Fruit fly (Drosophila melanogaster) whole organism, adult: Measurements from ENCODE around the gene CG5693.

Experiments
- CG12768 ChIP-seq: fragments of 200-800 bp; sonication (Bioruptor generic); optimal IDR thresholded peaks from 2 replicates; lab custom pipeline; 2017; ENCODE audit warnings: missing biosample characterization, missing genetic modification characterization, mild to moderate bottlenecking, moderate library complexity, missing genetic modification reagents
- CG14711 ChIP-seq: fragments of 200-800 bp; sonication (Bioruptor generic); optimal IDR thresholded peaks from 2 replicates; lab custom pipeline; 2018; ENCODE audit warnings: missing biosample characterization, mild to moderate bottlenecking, missing genetic modification characterization, moderate library complexity
- CG5204 ChIP-seq: fragments of 200-800 bp; sonication (Bioruptor generic); optimal IDR thresholded peaks from 2 replicates; lab custom pipeline; 2016; ENCODE audit warnings: missing biosample characterization, missing genetic modification characterization
- CG7045 ChIP-seq: fragments of 200-800 bp; sonication (Bioruptor generic); optimal IDR thresholded peaks from 2 replicates; lab custom pipeline; 2017; ENCODE audit warnings: missing biosample characterization, mild to moderate bottlenecking, missing genetic modification characterization
- CG7101 ChIP-seq: fragments of 200-800 bp; sonication (Bioruptor generic); optimal IDR thresholded peaks from 2 replicates; lab custom pipeline; 2018; ENCODE audit warnings: missing biosample characterization, mild to moderate bottlenecking, missing genetic modification characterization, moderate library complexity
- Crg-1 ChIP-seq: fragments of 200-800 bp; sonication (Bioruptor generic); optimal IDR thresholded peaks from 2 replicates; lab custom pipeline; 2016; ENCODE audit warnings: missing biosample characterization, missing genetic modification characterization
- cic ChIP-seq: fragments of 200-800 bp; sonication (Bioruptor generic); optimal IDR thresholded peaks from 2 replicates; lab custom pipeline; 2017; ENCODE audit warnings: missing biosample characterization, mild to moderate bottlenecking, missing genetic modification characterization, moderate library complexity
- cnc ChIP-seq, 2 experiments: fragments of >200 bp; optimal IDR thresholded peaks; 2 replicates each; lab custom pipeline; 2017
- kay ChIP-seq: fragments of 200-800 bp; sonication (Bioruptor generic); peaks from one replicate; lab custom pipeline; 2016; ENCODE audit warnings: missing biosample characterization, missing genetic modification characterization, borderline replicate concordance

dm6 chr2L:18009672-18010071 lies 3.2 kb downstream of the CG5693 start:
- TF ChIP-seq CG7101 (tag; lab: Kevin White, UChicago): no peak
- no peak for TF ChIP-seq kay (GFP tag; lab: Kevin White, UChicago)
- no peak for TF ChIP-seq cic
- no peak for TF ChIP-seq CG12768 (GFP tag; lab: Kevin White, UChicago)
- TF ChIP-seq Crg-1 (GFP tag; lab: Kevin White, UChicago): no peak
- TF ChIP-seq CG5204 (GFP tag; lab: Kevin White, UChicago): no peak
- TF ChIP-seq CG14711: no peak
- TF ChIP-seq cnc (optimal IDR thresholded peaks at IDR 0.05; lab: Kevin White, UChicago): no peak
- TF ChIP-seq CG7045 (GFP tag; lab: Kevin White, UChicago): no peak
